Worm (Caenorhabditis elegans): ENCODE results near the gene skr-9.

DNA sequence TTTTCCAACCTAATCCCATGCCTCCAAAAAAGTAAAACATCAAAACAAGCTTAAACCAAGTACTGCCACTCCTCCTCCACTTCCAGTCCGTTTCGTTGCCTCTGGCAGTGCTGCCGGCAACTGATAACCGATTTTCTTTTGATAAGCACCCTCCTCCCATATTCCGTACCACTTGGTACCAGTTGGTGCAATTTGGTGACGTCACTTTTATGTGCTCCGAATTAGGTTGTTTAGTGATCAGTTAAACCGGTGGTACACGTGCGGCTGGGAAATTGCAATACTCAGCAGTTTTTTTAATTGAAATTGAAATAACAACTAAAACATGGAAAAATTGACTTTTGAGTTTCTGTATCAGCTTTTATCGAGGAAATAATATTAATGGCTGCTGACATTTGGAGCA, 10.7 kb downstream of the skr-9 start:
- TF ChIP-seq ztf-23 (GFP tag; IDR thresholded peaks at IDR 0.05) = no peak
- no peak for TF ChIP-seq flt-1 (GFP tag; IDR thresholded peaks at IDR 0.05)
- TF ChIP-seq tab-1 (GFP tag; IDR thresholded peaks at IDR 0.05) = no peak
- TF ChIP-seq T22C8.4 (GFP tag; IDR thresholded peaks at IDR 0.05) = no peak
- TF ChIP-seq ztf-29 (GFP tag; IDR thresholded peaks at IDR 0.05) = no peak
- no peak for TF ChIP-seq ref-1 (GFP tag; conservative IDR thresholded peaks at IDR 0.05)
- TF ChIP-seq klf-2 (GFP tag; conservative IDR thresholded peaks at IDR 0.05) = no peak
- TF ChIP-seq med-1 (GFP tag; optimal IDR thresholded peaks at IDR 0.05; ENCODE audit: insufficient read depth) = no peak
